Fruit fly (Drosophila melanogaster): Measurements from ENCODE around the gene ppk11.

The ppk11 gene

dm6 chr2L:9766758-9767157 is 8.1 kb downstream of the ppk11 start, which contains the start of gene CG4017:
Gene CG4017, plus strand, starts transcription at chr2L:9767058.
- TF ChIP-seq pan (optimal IDR thresholded peaks at IDR 0.05) (no peak), usp (GFP tag; optimal IDR thresholded peaks at IDR 0.05) (no peak), psq (optimal IDR thresholded peaks at IDR 0.05) (no peak), Dll (optimal IDR thresholded peaks at IDR 0.05) (no peak), EcR (GFP tag; optimal IDR thresholded peaks at IDR 0.05) (no peak), CG8478 (optimal IDR thresholded peaks at IDR 0.05) (no peak)

dm6 chr2L:9763212-9763869 is 11.5 kb downstream of the ppk11 start, which contains the start of the genes Taf11 and und:
Gene Taf11, minus strand, starts transcription at chr2L:9763262.
Gene und, plus strand, starts transcription at chr2L:9763369.
- TF ChIP-seq EcR (GFP tag; optimal IDR thresholded peaks at IDR 0.05) (peak in 1 of 2 experiments; percentile 95), psq (optimal IDR thresholded peaks at IDR 0.05) (no peak), pan (optimal IDR thresholded peaks at IDR 0.05) (no peak)

dm6 chr2L:9758856-9759255 is 16.0 kb downstream of the ppk11 start:
- TF ChIP-seq psq (optimal IDR thresholded peaks at IDR 0.05) (no peak), CG8478 (optimal IDR thresholded peaks at IDR 0.05) (no peak), Dll (optimal IDR thresholded peaks at IDR 0.05) (no peak)

- TF ChIP-seq pan (optimal IDR thresholded peaks at IDR 0.05) (no peak), EcR (GFP tag; optimal IDR thresholded peaks at IDR 0.05) (no peak), Dll (optimal IDR thresholded peaks at IDR 0.05) (no peak), psq (optimal IDR thresholded peaks at IDR 0.05) (no peak), CG8478 (optimal IDR thresholded peaks at IDR 0.05) (no peak), usp (GFP tag; optimal IDR thresholded peaks at IDR 0.05) (no peak)
Observed at dm6 chr2L:9757990-9758814, 16.6 kb downstream of the ppk11 start, which contains the start of gene zf30C. Gene zf30C, plus strand, starts transcription at chr2L:9758342.

- no peak for TF ChIP-seq CG8478 (optimal IDR thresholded peaks at IDR 0.05)
- no peak for TF ChIP-seq psq (optimal IDR thresholded peaks at IDR 0.05)
- no peak for TF ChIP-seq Dll (optimal IDR thresholded peaks at IDR 0.05)
- no peak for TF ChIP-seq EcR (GFP tag; optimal IDR thresholded peaks at IDR 0.05)
- TF ChIP-seq usp (GFP tag; optimal IDR thresholded peaks at IDR 0.05): no peak
- TF ChIP-seq pan (optimal IDR thresholded peaks at IDR 0.05): no peak
Observed at dm6 chr2L:9754817-9755216, 20.0 kb downstream of the ppk11 start.

- TF ChIP-seq usp (GFP tag; optimal IDR thresholded peaks at IDR 0.05) (no peak), Dll (optimal IDR thresholded peaks at IDR 0.05) (no peak), EcR (GFP tag; optimal IDR thresholded peaks at IDR 0.05) (no peak), CG8478 (optimal IDR thresholded peaks at IDR 0.05) (no peak), psq (optimal IDR thresholded peaks at IDR 0.05) (no peak), pan (optimal IDR thresholded peaks at IDR 0.05) (no peak)
Observed at dm6 chr2L:9753357-9753756, 21.5 kb downstream of the ppk11 start.

dm6 chr2L:9749745-9750144 is 25.1 kb downstream of the ppk11 start, which contains the start of gene Cyp4e3:
Gene Cyp4e3, minus strand, starts transcription at chr2L:9750071.
- TF ChIP-seq pan (optimal IDR thresholded peaks at IDR 0.05) (no peak), Dll (optimal IDR thresholded peaks at IDR 0.05) (no peak), EcR (GFP tag; optimal IDR thresholded peaks at IDR 0.05) (no peak), psq (optimal IDR thresholded peaks at IDR 0.05) (no peak), CG8478 (optimal IDR thresholded peaks at IDR 0.05) (no peak), usp (GFP tag; optimal IDR thresholded peaks at IDR 0.05) (no peak)

- no peak for TF ChIP-seq usp (GFP tag; optimal IDR thresholded peaks at IDR 0.05)
- no peak for TF ChIP-seq pan (optimal IDR thresholded peaks at IDR 0.05)
- TF ChIP-seq CG8478 (optimal IDR thresholded peaks at IDR 0.05): no peak
- TF ChIP-seq Dll (optimal IDR thresholded peaks at IDR 0.05): no peak
- TF ChIP-seq EcR (GFP tag; optimal IDR thresholded peaks at IDR 0.05): no peak
- TF ChIP-seq psq (optimal IDR thresholded peaks at IDR 0.05): no peak
Observed at dm6 chr2L:9746236-9747225, 28.3 kb downstream of the ppk11 start, which contains the start of gene Nckx30C. Gene Nckx30C, minus strand, starts transcription at chr2L:9746495.

- TF ChIP-seq CG8478 (optimal IDR thresholded peaks at IDR 0.05): no peak
- TF ChIP-seq EcR (GFP tag; optimal IDR thresholded peaks at IDR 0.05): no peak
- no peak for TF ChIP-seq Dll (optimal IDR thresholded peaks at IDR 0.05)
- TF ChIP-seq pan (optimal IDR thresholded peaks at IDR 0.05): no peak
- TF ChIP-seq usp (GFP tag; optimal IDR thresholded peaks at IDR 0.05): no peak
- no peak for TF ChIP-seq psq (optimal IDR thresholded peaks at IDR 0.05)
Observed at dm6 chr2L:9744634-9745033, 30.2 kb downstream of the ppk11 start.

dm6 chr2L:9743823-9744222 is 31.0 kb downstream of the ppk11 start:
- no peak for TF ChIP-seq Dll (optimal IDR thresholded peaks at IDR 0.05)
- TF ChIP-seq usp (GFP tag; optimal IDR thresholded peaks at IDR 0.05): no peak
- no peak for TF ChIP-seq pan (optimal IDR thresholded peaks at IDR 0.05)
- no peak for TF ChIP-seq CG8478 (optimal IDR thresholded peaks at IDR 0.05)
- TF ChIP-seq EcR (GFP tag; optimal IDR thresholded peaks at IDR 0.05): no peak
- TF ChIP-seq psq (optimal IDR thresholded peaks at IDR 0.05): no peak

dm6 chr2L:9739685-9740084 is 35.1 kb downstream of the ppk11 start:
- TF ChIP-seq EcR (GFP tag; optimal IDR thresholded peaks at IDR 0.05): no peak
- TF ChIP-seq usp (GFP tag; optimal IDR thresholded peaks at IDR 0.05): no peak
- TF ChIP-seq pan (optimal IDR thresholded peaks at IDR 0.05): no peak
- no peak for TF ChIP-seq psq (optimal IDR thresholded peaks at IDR 0.05)
- TF ChIP-seq CG8478 (optimal IDR thresholded peaks at IDR 0.05): no peak
- TF ChIP-seq Dll (optimal IDR thresholded peaks at IDR 0.05): no peak
